Worm (Caenorhabditis elegans) whole organism, L4/young adult: Measurements from ENCODE around the gene hot-6.

Experiments
- W03F9.2 ChIP-seq: fragments of 150-350 bp; optimal IDR thresholded peaks from 2 replicates; lab custom pipeline; 2014; ENCODE audit warnings: missing biosample characterization, missing genetic modification characterization
- dao-5 ChIP-seq: sonication (generic microtip); optimal IDR thresholded peaks from 2 replicates; lab custom pipeline; 2016; ENCODE audit warnings: missing genotype, missing genetic modification characterization, moderate library complexity, missing compliant biosample characterization
- him-1 ChIP-seq: sonication (generic microtip); optimal IDR thresholded peaks from 2 replicates; lab custom pipeline; 2016; ENCODE audit warnings: missing genotype, missing genetic modification reagents, missing genetic modification characterization, missing compliant biosample characterization

The hot-6 gene

ce11 chrV:11022817-11023216 lies at the start of gene hot-6, which contains the start of gene C13G3.12:
hot-6 (minus strand) TSS chrV:11022937.
C13G3.12 (minus strand) TSS chrV:11022917.
- TF ChIP-seq dao-5 (no peak), him-1 (tag; lab: Kevin White, UChicago) (no peak), W03F9.2 (tag; lab: Kevin White, UChicago) (no peak)

- TF ChIP-seq dao-5, result no peak
- TF ChIP-seq W03F9.2 (tag; lab: Kevin White, UChicago), result no peak
- no peak for TF ChIP-seq him-1 (tag; lab: Kevin White, UChicago)
These were observed 48.7 kb upstream of the hot-6 start for ce11 chrV:11071453-11071852.

- TF ChIP-seq him-1 (tag; lab: Kevin White, UChicago), result no peak
- TF ChIP-seq dao-5, result no peak
- no peak for TF ChIP-seq W03F9.2 (tag; lab: Kevin White, UChicago)
These were observed 47.7 kb upstream of the hot-6 start for ce11 chrV:11070388-11070787.

ce11 chrV:11069277-11069676 lies 46.5 kb upstream of the hot-6 start, which contains the start of gene T04C12.8:
T04C12.8 (minus strand) TSS chrV:11069358.
- no peak for TF ChIP-seq dao-5
- TF ChIP-seq W03F9.2 (tag; lab: Kevin White, UChicago), result peak; percentile 51
- TF ChIP-seq him-1 (tag; lab: Kevin White, UChicago), result no peak

ce11 chrV:11065513-11065912 lies 42.8 kb upstream of the hot-6 start, which contains the start of gene nlp-80:
nlp-80 (minus strand) TSS chrV:11065613.
- TF ChIP-seq W03F9.2 (tag; lab: Kevin White, UChicago), result no peak
- no peak for TF ChIP-seq dao-5
- no peak for TF ChIP-seq him-1 (tag; lab: Kevin White, UChicago)

- TF ChIP-seq dao-5, result no peak
- no peak for TF ChIP-seq W03F9.2 (tag; lab: Kevin White, UChicago)
- TF ChIP-seq him-1 (tag; lab: Kevin White, UChicago), result no peak
These were observed 40.4 kb upstream of the hot-6 start, which contains the start of gene T04C12.9 for ce11 chrV:11063115-11063514. T04C12.9 (minus strand) TSS chrV:11063215.

- TF ChIP-seq him-1 (tag; lab: Kevin White, UChicago) (no peak), dao-5 (no peak), W03F9.2 (tag; lab: Kevin White, UChicago) (no peak)
These were observed 39.1 kb upstream of the hot-6 start for ce11 chrV:11061887-11062286.

- TF ChIP-seq W03F9.2 (tag; lab: Kevin White, UChicago) (no peak), him-1 (tag; lab: Kevin White, UChicago) (no peak), dao-5 (no peak)
These were observed 37.7 kb upstream of the hot-6 start, which contains the start of gene T04C12.11 for ce11 chrV:11060239-11060984. T04C12.11 (minus strand) TSS chrV:11060289.

- TF ChIP-seq W03F9.2 (tag; lab: Kevin White, UChicago), result no peak
- TF ChIP-seq dao-5, result no peak
- no peak for TF ChIP-seq him-1 (tag; lab: Kevin White, UChicago)
These were observed 36.4 kb upstream of the hot-6 start, which contains the start of gene T04C12.1 for ce11 chrV:11059180-11059579. T04C12.1 (minus strand) TSS chrV:11059269.

- no peak for TF ChIP-seq W03F9.2 (tag; lab: Kevin White, UChicago)
- TF ChIP-seq dao-5, result no peak
- TF ChIP-seq him-1 (tag; lab: Kevin White, UChicago), result no peak
These were observed 34.3 kb upstream of the hot-6 start, which contains the start of gene srh-75 for ce11 chrV:11057043-11057442. srh-75 (minus strand) TSS chrV:11057143.

ce11 chrV:11056484-11056883 lies 33.7 kb upstream of the hot-6 start:
- no peak for TF ChIP-seq W03F9.2 (tag; lab: Kevin White, UChicago)
- no peak for TF ChIP-seq dao-5
- TF ChIP-seq him-1 (tag; lab: Kevin White, UChicago), result no peak

- TF ChIP-seq W03F9.2 (tag; lab: Kevin White, UChicago) (no peak), him-1 (tag; lab: Kevin White, UChicago) (no peak), dao-5 (no peak)
These were observed 31.1 kb upstream of the hot-6 start, which contains the start of gene T04C12.7 for ce11 chrV:11053827-11054226. T04C12.7 (plus strand) TSS chrV:11054127.

- no peak for TF ChIP-seq dao-5
- TF ChIP-seq him-1 (tag; lab: Kevin White, UChicago), result no peak
- no peak for TF ChIP-seq W03F9.2 (tag; lab: Kevin White, UChicago)
These were observed 29.2 kb upstream of the hot-6 start, which contains the start of gene T04C12.33 for ce11 chrV:11051921-11052320. T04C12.33 (plus strand) TSS chrV:11052221.

- TF ChIP-seq W03F9.2 (tag; lab: Kevin White, UChicago) (no peak), dao-5 (no peak), him-1 (tag; lab: Kevin White, UChicago) (no peak)
These were observed 25.9 kb upstream of the hot-6 start, which contains the start of gene srh-74 for ce11 chrV:11048678-11049077. srh-74 (minus strand) TSS chrV:11048778.
